Worm (Caenorhabditis elegans) whole organism, L3 larva: ENCODE measurements around the gene Y53F4B.11.

Source experiments
- ZK546.5 ChIP-seq: sonication (generic microtip); optimal IDR thresholded peaks from 2 replicates; lab custom pipeline; 2017; ENCODE audit warnings: missing biosample characterization, missing genetic modification characterization
- egl-27 ChIP-seq: sonication (generic microtip); optimal IDR thresholded peaks from 4 replicates; lab custom pipeline; 2017; ENCODE audit warnings: missing biosample characterization, missing genetic modification reagents, missing genetic modification characterization
- lin-39 ChIP-seq: fragments of 150-350 bp; optimal IDR thresholded peaks from 2 replicates; lab custom pipeline; 2018; ENCODE audit warnings: missing biosample characterization, missing genetic modification reagents, missing genetic modification characterization
- mdl-1 ChIP-seq: fragments of 150-350 bp; optimal IDR thresholded peaks from 2 replicates; lab custom pipeline; 2014; ENCODE audit warnings: missing biosample characterization, missing genetic modification characterization
- nhr-237 ChIP-seq: fragments of 150-350 bp; optimal IDR thresholded peaks from 2 replicates; lab custom pipeline; 2014; ENCODE audit warnings: missing biosample characterization, missing genetic modification characterization
- pha-4 ChIP-seq: fragments of 150-350 bp; optimal IDR thresholded peaks from 2 replicates; lab custom pipeline; 2014; ENCODE audit warnings: missing biosample characterization, missing genetic modification reagents, missing genetic modification characterization

DNA sequence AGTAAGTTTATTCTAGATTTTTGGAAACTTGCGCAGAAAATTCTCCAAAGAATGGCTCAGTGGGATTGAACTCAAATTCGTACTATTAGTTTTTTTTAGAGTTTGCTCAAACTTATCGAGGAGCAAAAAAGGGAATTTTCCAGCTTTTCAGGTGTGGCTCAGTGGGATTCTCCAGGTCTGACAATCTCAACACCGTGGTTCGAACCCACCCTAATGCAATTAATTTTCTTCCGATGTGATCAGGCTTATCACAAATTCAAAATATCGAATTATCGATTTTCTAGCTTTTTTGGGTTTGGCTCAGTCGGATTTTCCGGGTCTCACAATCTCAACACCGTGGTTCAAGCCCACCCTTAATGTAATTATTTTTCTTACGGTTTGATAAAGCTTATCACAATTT, 44.1 kb upstream of the Y53F4B.11 start:
- TF ChIP-seq lin-39 (tag; lab: Kevin White, UChicago) (no peak), egl-27 (tag; lab: Kevin White, UChicago) (no peak), mdl-1 (tag; lab: Kevin White, UChicago) (no peak), ZK546.5 (tag; lab: Kevin White, UChicago) (no peak), pha-4 (tag; lab: Kevin White, UChicago) (no peak), nhr-237 (tag; lab: Kevin White, UChicago) (no peak)
